Worm (Caenorhabditis elegans): ENCODE measurements around the gene madf-8.

DNA sequence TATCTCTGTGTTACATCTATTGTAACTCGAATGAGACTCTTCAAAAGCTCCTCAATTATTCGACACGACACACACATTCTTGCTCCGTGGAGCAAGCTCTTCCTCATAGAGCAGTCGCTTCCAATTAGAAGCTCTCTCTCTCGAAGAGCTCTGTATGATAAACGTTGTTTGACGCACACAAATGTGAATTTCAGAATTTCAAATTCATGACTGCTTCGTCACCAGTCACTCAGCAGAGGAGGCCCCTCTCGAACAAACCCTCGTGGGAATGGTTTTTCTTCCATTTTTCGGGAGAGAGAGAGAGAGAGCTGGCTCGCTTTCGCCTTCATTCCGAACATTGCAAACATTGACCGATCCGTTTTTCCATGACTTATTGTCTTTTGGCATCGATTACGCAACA lies 18.3 kb downstream of the madf-8 start:
- no peak for TF ChIP-seq dao-5 (tag; optimal IDR thresholded peaks at IDR 0.05)
- TF ChIP-seq him-1 (tag; optimal IDR thresholded peaks at IDR 0.05), result no peak
